Fruit fly (Drosophila melanogaster): ENCODE measurements around the gene CG43155.

CG43155 gene

DNA sequence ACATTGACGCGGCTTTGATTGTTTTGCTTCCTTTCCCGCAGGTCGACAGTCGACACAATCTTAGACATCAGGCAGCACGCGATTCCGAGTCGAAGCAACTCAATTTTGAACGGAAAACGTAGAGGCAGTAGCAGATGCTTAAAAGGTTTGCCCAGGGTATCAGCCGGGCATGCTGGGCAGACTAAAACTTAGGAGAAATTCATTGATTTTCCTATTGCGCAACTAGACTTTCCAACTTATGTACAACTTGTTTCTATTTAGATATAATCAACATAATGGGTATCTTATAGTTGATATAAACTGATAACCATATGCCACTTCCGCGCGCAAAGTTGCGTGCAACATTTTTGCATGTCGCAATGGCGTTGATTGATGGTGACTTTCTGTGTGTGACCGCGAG lies 7.2 kb downstream of the CG43155 start (continued):
- TF ChIP-seq CG33557 (GFP tag; optimal IDR thresholded peaks at IDR 0.05) (no peak), rib (GFP tag; IDR thresholded peaks at IDR 0.05) (no peak), CG13894 (tag; optimal IDR thresholded peaks at IDR 0.05) (no peak), sob (GFP tag; IDR thresholded peaks at IDR 0.05) (no peak), CG34422 (GFP tag; IDR thresholded peaks at IDR 0.05) (0 out of 3 replicates have a peak, but pooled peaks have one; percentile 15), Adf1 (GFP tag; IDR thresholded peaks at IDR 0.05) (no peak), corto (GFP tag; optimal IDR thresholded peaks at IDR 0.05) (no peak), repo (GFP tag; optimal IDR thresholded peaks at IDR 0.05) (no peak), trem (tag; optimal IDR thresholded peaks at IDR 0.05) (no peak), CG17912 (GFP tag; optimal IDR thresholded peaks at IDR 0.05) (no peak), nau (GFP tag; optimal IDR thresholded peaks at IDR 0.05) (no peak), toy (GFP tag; IDR thresholded peaks at IDR 0.05) (no peak), Lim3 (GFP tag; IDR thresholded peaks at IDR 0.05) (no peak), dmrt11E (tag; optimal IDR thresholded peaks at IDR 0.05) (no peak), luna (GFP tag; optimal IDR thresholded peaks at IDR 0.05) (no peak), MESR4 (GFP tag; optimal IDR thresholded peaks at IDR 0.05) (no peak), sna (GFP tag; IDR thresholded peaks at IDR 0.05; ENCODE audit: partially characterized antibody) (no peak), grau (tag; optimal IDR thresholded peaks at IDR 0.05) (no peak), CG3995 (GFP tag; optimal IDR thresholded peaks at IDR 0.05) (no peak), Abd-B (GFP tag; optimal IDR thresholded peaks at IDR 0.05) (no peak), stwl (tag; optimal IDR thresholded peaks at IDR 0.05) (no peak), ranshi (GFP tag; IDR thresholded peaks at IDR 0.05) (no peak), CG10565 (GFP tag; optimal IDR thresholded peaks at IDR 0.05) (no peak), cad (GFP tag; optimal IDR thresholded peaks at IDR 0.05) (no peak), bigmax (GFP tag; optimal IDR thresholded peaks at IDR 0.05) (no peak), CG8924 (tag; optimal IDR thresholded peaks at IDR 0.05) (no peak), CG3163 (GFP tag; optimal IDR thresholded peaks at IDR 0.05) (no peak), CG4707 (GFP tag; optimal IDR thresholded peaks at IDR 0.05) (no peak), Hey (tag; optimal IDR thresholded peaks at IDR 0.05) (no peak), kay (GFP tag; optimal IDR thresholded peaks at IDR 0.05) (no peak), CG6175 (GFP tag; IDR thresholded peaks at IDR 0.05) (0 out of 3 replicates have a peak, but pooled peaks have one; percentile 28), CG6272 (GFP tag; IDR thresholded peaks at IDR 0.05) (no peak), D (optimal IDR thresholded peaks at IDR 0.05) (no peak), D (GFP tag; optimal IDR thresholded peaks at IDR 0.05) (no peak), CG7357 (GFP tag; IDR thresholded peaks at IDR 0.05) (no peak), CG9437 (GFP tag; optimal IDR thresholded peaks at IDR 0.05) (no peak), Mad (GFP tag; optimal IDR thresholded peaks at IDR 0.05) (no peak), insv (GFP tag; optimal IDR thresholded peaks at IDR 0.05) (no peak), Rfx (GFP tag; IDR thresholded peaks at IDR 0.05) (peak; percentile 55; the same call in 1 of the 2 replicates), pros (GFP tag; optimal IDR thresholded peaks at IDR 0.05) (no peak), CG13624 (GFP tag; optimal IDR thresholded peaks at IDR 0.05) (no peak), CG31365 (tag; optimal IDR thresholded peaks at IDR 0.05) (no peak), CG12104 (GFP tag; optimal IDR thresholded peaks at IDR 0.05) (no peak), GATAe (GFP tag; conservative IDR thresholded peaks at IDR 0.05) (no peak), CG31441 (GFP tag; IDR thresholded peaks at IDR 0.05) (no peak), CG13123 (GFP tag; optimal IDR thresholded peaks at IDR 0.05) (no peak), CG9727 (GFP tag; optimal IDR thresholded peaks at IDR 0.05) (no peak)
